Fruit fly (Drosophila melanogaster) whole organism, prepupa: ENCODE data around the gene awd.
A peak's percentile ranks its signal among the peaks of the same experiment; 100 is the strongest.

ENCODE experiments used
- CG10631 ChIP-seq: fragments of 200-800 bp; sonication (Bioruptor generic); optimal IDR thresholded peaks from 2 replicates; lab custom pipeline; 2016; ENCODE audit warnings: missing biosample characterization, missing genetic modification characterization
- CG11294 ChIP-seq: fragments of 200-800 bp; sonication (Bioruptor generic); IDR thresholded peaks from 2 replicates; pipeline ENCODE4 v1.3.6; 2022; ENCODE audit warnings: missing biosample characterization, missing genetic modification characterization
- CG11762 ChIP-seq: fragments of 200-800 bp; sonication (Bioruptor generic); optimal IDR thresholded peaks from 3 replicates; lab custom pipeline; 2016; ENCODE audit warnings: missing biosample characterization, missing genetic modification characterization; ENCODE audit not compliant: insufficient read depth
- CG11902 ChIP-seq: fragments of 200-800 bp; sonication (Bioruptor generic); optimal IDR thresholded peaks from 3 replicates; lab custom pipeline; 2016; ENCODE audit warnings: missing biosample characterization, missing genetic modification characterization
- CG15336 ChIP-seq: fragments of 200-800 bp; sonication (Bioruptor generic); IDR thresholded peaks from 2 replicates; pipeline ENCODE4 v1.3.6; 2022; ENCODE audit warnings: missing biosample characterization, missing genetic modification characterization
- CG16779 ChIP-seq: fragments of 200-800 bp; sonication (Bioruptor generic); optimal IDR thresholded peaks from 3 replicates; lab custom pipeline; 2017; ENCODE audit warnings: missing biosample characterization, mild to moderate bottlenecking, missing genetic modification characterization
- CG3032 ChIP-seq: fragments of 200-800 bp; optimal IDR thresholded peaks from 2 replicates; lab custom pipeline; 2019; ENCODE audit warnings: missing biosample characterization, mild to moderate bottlenecking, missing genetic modification characterization, moderate library complexity
- CG32006 ChIP-seq: fragments of 200-800 bp; sonication (Bioruptor generic); optimal IDR thresholded peaks from 3 replicates; lab custom pipeline; 2017; ENCODE audit warnings: missing biosample characterization, mild to moderate bottlenecking, missing genetic modification characterization
- CG34406 ChIP-seq: fragments of 200-800 bp; sonication (Bioruptor generic); optimal IDR thresholded peaks from 3 replicates; lab custom pipeline; 2016; ENCODE audit warnings: missing biosample characterization, missing genetic modification characterization
- CG3919 ChIP-seq: fragments of 200-800 bp; sonication (Bioruptor generic); optimal IDR thresholded peaks from 3 replicates; lab custom pipeline; 2016; ENCODE audit warnings: missing biosample characterization, missing genetic modification characterization
- CG4318 ChIP-seq: fragments of 200-800 bp; sonication (Bioruptor generic); optimal IDR thresholded peaks from 3 replicates; lab custom pipeline; 2017; ENCODE audit warnings: missing biosample characterization, mild to moderate bottlenecking, missing genetic modification characterization
- CG6163 ChIP-seq: fragments of 200-800 bp; sonication (Bioruptor generic); IDR thresholded peaks from 3 replicates; pipeline ENCODE4 v1.3.6; 2022; ENCODE audit warnings: missing biosample characterization, missing genetic modification characterization
- CG6792 ChIP-seq: fragments of 200-800 bp; sonication (Bioruptor generic); optimal IDR thresholded peaks from 3 replicates; lab custom pipeline; 2016; ENCODE audit warnings: missing biosample characterization, missing genetic modification characterization
- CG6808 ChIP-seq: fragments of 200-800 bp; sonication (Bioruptor generic); optimal IDR thresholded peaks from 3 replicates; lab custom pipeline; 2017; ENCODE audit warnings: missing biosample characterization, missing genetic modification characterization, mild to moderate bottlenecking, moderate library complexity, missing genetic modification reagents
- CG6854 ChIP-seq: fragments of 200-800 bp; sonication (Bioruptor generic); optimal IDR thresholded peaks from 2 replicates; lab custom pipeline; 2017; ENCODE audit warnings: missing biosample characterization, mild to moderate bottlenecking, missing genetic modification characterization
- CG7368 ChIP-seq: fragments of 200-800 bp; sonication (Bioruptor generic); optimal IDR thresholded peaks from 3 replicates; lab custom pipeline; 2016; ENCODE audit warnings: missing biosample characterization, missing genetic modification characterization
- CG8119 ChIP-seq: fragments of 200-800 bp; sonication (Bioruptor generic); IDR thresholded peaks from 3 replicates; pipeline ENCODE4 v1.3.6; 2022; ENCODE audit warnings: missing biosample characterization, missing genetic modification characterization
- CG9139 ChIP-seq: fragments of 200-800 bp; sonication (Bioruptor generic); optimal IDR thresholded peaks from 3 replicates; lab custom pipeline; 2017; ENCODE audit warnings: missing biosample characterization, mild to moderate bottlenecking, missing genetic modification characterization
- Eip75B ChIP-seq: fragments of 200-800 bp; sonication (Bioruptor generic); optimal IDR thresholded peaks from 3 replicates; lab custom pipeline; 2016; ENCODE audit warnings: missing biosample characterization, missing genetic modification characterization
- Eip78C ChIP-seq: fragments of 200-800 bp; sonication (Bioruptor generic); peaks from one replicate; lab custom pipeline; 2016; ENCODE audit warnings: missing biosample characterization, missing genetic modification characterization
- Ets21C ChIP-seq: fragments of 200-800 bp; sonication (Bioruptor generic); optimal IDR thresholded peaks from 3 replicates; lab custom pipeline; 2016; ENCODE audit warnings: missing biosample characterization, missing genetic modification characterization
- Ets96B ChIP-seq: fragments of 200-800 bp; optimal IDR thresholded peaks from 2 replicates; lab custom pipeline; 2019; ENCODE audit warnings: missing biosample characterization, mild to moderate bottlenecking, missing genetic modification characterization, moderate library complexity
- Hr38 ChIP-seq: sonication (Bioruptor generic); optimal IDR thresholded peaks from 2 replicates; lab custom pipeline; 2016; ENCODE audit warnings: missing biosample characterization, missing genetic modification characterization
- Hr4 ChIP-seq: fragments of 200-800 bp; sonication (Bioruptor generic); optimal IDR thresholded peaks from 3 replicates; lab custom pipeline; 2016; ENCODE audit warnings: missing biosample characterization, missing genetic modification characterization
- Lpt ChIP-seq: fragments of 200-800 bp; sonication (Bioruptor generic); optimal IDR thresholded peaks from 3 replicates; lab custom pipeline; 2016; ENCODE audit warnings: missing biosample characterization, missing genetic modification characterization
- Met ChIP-seq: fragments of 200-800 bp; sonication (Bioruptor generic); optimal IDR thresholded peaks from 3 replicates; lab custom pipeline; 2016; ENCODE audit warnings: missing biosample characterization, missing genetic modification characterization
- Sox14 ChIP-seq: fragments of 200-800 bp; sonication (Bioruptor generic); optimal IDR thresholded peaks from 3 replicates; lab custom pipeline; 2016; ENCODE audit warnings: missing biosample characterization, missing genetic modification characterization
- acj6 ChIP-seq: fragments of 200-800 bp; sonication (Bioruptor generic); optimal IDR thresholded peaks from 3 replicates; lab custom pipeline; 2016; ENCODE audit warnings: missing biosample characterization, missing genetic modification characterization
- cyc ChIP-seq: fragments of 200-800 bp; sonication (Bioruptor generic); optimal IDR thresholded peaks from 3 replicates; lab custom pipeline; 2016; ENCODE audit warnings: missing biosample characterization, missing genetic modification characterization
- dac ChIP-seq: fragments of 200-800 bp; sonication (Bioruptor generic); optimal IDR thresholded peaks from 2 replicates; lab custom pipeline; 2017; ENCODE audit warnings: missing biosample characterization, mild to moderate bottlenecking, missing genetic modification characterization
- dsx ChIP-seq: fragments of 200-800 bp; optimal IDR thresholded peaks from 3 replicates; lab custom pipeline; 2019; ENCODE audit warnings: missing biosample characterization, mild to moderate bottlenecking, missing genetic modification characterization, moderate library complexity; ENCODE audit not compliant: poor library complexity, severe bottlenecking
- fd59A ChIP-seq: fragments of 200-800 bp; sonication (Bioruptor generic); optimal IDR thresholded peaks from 2 replicates; lab custom pipeline; 2017; ENCODE audit warnings: missing biosample characterization, mild to moderate bottlenecking, missing genetic modification characterization, missing genetic modification reagents
- fd85E ChIP-seq: fragments of 200-800 bp; sonication (Bioruptor generic); optimal IDR thresholded peaks from 3 replicates; lab custom pipeline; 2016; ENCODE audit warnings: missing biosample characterization, missing genetic modification characterization
- net ChIP-seq: fragments of 200-800 bp; sonication (Bioruptor generic); optimal IDR thresholded peaks from 3 replicates; lab custom pipeline; 2016; ENCODE audit warnings: missing biosample characterization, missing genetic modification characterization
- pdm3 ChIP-seq: fragments of 200-800 bp; sonication (Bioruptor generic); optimal IDR thresholded peaks from 3 replicates; lab custom pipeline; 2016; ENCODE audit warnings: missing biosample characterization, missing genetic modification characterization
- spab ChIP-seq: fragments of 200-800 bp; sonication (Bioruptor generic); optimal IDR thresholded peaks from 2 replicates; lab custom pipeline; 2017; ENCODE audit warnings: missing biosample characterization, mild to moderate bottlenecking, missing genetic modification characterization, missing genetic modification reagents
- svp ChIP-seq: fragments of 200-800 bp; sonication (Bioruptor generic); peaks from one replicate; lab custom pipeline; 2016; ENCODE audit warnings: missing biosample characterization, missing genetic modification characterization
- topi ChIP-seq: fragments of 200-800 bp; sonication (Bioruptor generic); optimal IDR thresholded peaks from 3 replicates; lab custom pipeline; 2016; ENCODE audit warnings: missing biosample characterization, missing genetic modification characterization
- vri ChIP-seq: fragments of 200-800 bp; sonication (Bioruptor generic); optimal IDR thresholded peaks from 3 replicates; lab custom pipeline; 2016; ENCODE audit warnings: missing biosample characterization, mild to moderate bottlenecking, missing genetic modification characterization

awd gene

dm6 chr3R:31709142-31709541, 36.7 kb downstream of the awd start (continued):
- TF ChIP-seq CG9139 (no peak), CG6854 (no peak), Sox14 (peak; percentile 68), CG34406 (GFP tag; lab: Kevin White, UChicago) (no peak), CG4318 (GFP tag; lab: Kevin White, UChicago) (peak; percentile 59), Eip78C (GFP tag; lab: Kevin White, UChicago) (peak; percentile 82), CG11762 (GFP tag; lab: Kevin White, UChicago) (no peak), spab (GFP tag; lab: Kevin White, UChicago) (no peak), Hr38 (GFP tag; lab: Kevin White, UChicago) (no peak), Ets21C (GFP tag; lab: Kevin White, UChicago) (no peak), CG6163 (GFP tag; lab: Robert Waterston, UW) (peak; percentile 79), dsx (GFP tag; lab: Kevin White, UChicago) (no peak), fd59A (GFP tag; lab: Kevin White, UChicago) (no peak), CG7368 (GFP tag; lab: Kevin White, UChicago) (peak; percentile 8), CG6808 (GFP tag; lab: Kevin White, UChicago) (no peak), pdm3 (GFP tag; lab: Kevin White, UChicago) (peak; percentile 32), fd85E (GFP tag; lab: Kevin White, UChicago) (no peak), CG6792 (GFP tag; lab: Kevin White, UChicago) (no peak), topi (GFP tag; lab: Kevin White, UChicago) (peak; percentile 28), CG10631 (GFP tag; lab: Kevin White, UChicago) (peak; percentile 38), CG16779 (no peak)

- no peak for TF ChIP-seq Met (GFP tag; lab: Kevin White, UChicago)
- no peak for TF ChIP-seq CG11902 (GFP tag; lab: Kevin White, UChicago)
- no peak for TF ChIP-seq cyc (GFP tag; lab: Kevin White, UChicago)
- no peak for TF ChIP-seq Ets96B (tag; lab: Kevin White, UChicago)
- no peak for TF ChIP-seq Eip78C (GFP tag; lab: Kevin White, UChicago)
- no peak for TF ChIP-seq CG6854
- no peak for TF ChIP-seq Sox14
- TF ChIP-seq vri (GFP tag; lab: Kevin White, UChicago): no peak
- no peak for TF ChIP-seq CG16779
- no peak for TF ChIP-seq spab (GFP tag; lab: Kevin White, UChicago)
- TF ChIP-seq CG8119 (GFP tag; lab: Robert Waterston, UW): no peak
- TF ChIP-seq Lpt (GFP tag; lab: Kevin White, UChicago): no peak
- no peak for TF ChIP-seq pdm3 (GFP tag; lab: Kevin White, UChicago)
- no peak for TF ChIP-seq CG11294 (GFP tag; lab: Robert Waterston, UW)
- TF ChIP-seq Eip75B (GFP tag; lab: Kevin White, UChicago): no peak
- TF ChIP-seq CG3919 (GFP tag; lab: Kevin White, UChicago): no peak
- TF ChIP-seq net (GFP tag; lab: Kevin White, UChicago): no peak
- no peak for TF ChIP-seq dac (GFP tag; lab: Kevin White, UChicago)
- TF ChIP-seq dsx (GFP tag; lab: Kevin White, UChicago): no peak
These were observed 37.6 kb downstream of the awd start, which contains the start of gene CG42693 for dm6 chr3R:31708240-31708639. Gene CG42693 (minus strand): TSS chr3R:31708340.

dm6 chr3R:31706895-31707238, 39.0 kb downstream of the awd start:
- TF ChIP-seq Eip78C (GFP tag; lab: Kevin White, UChicago) (peak; percentile 66), CG3032 (no peak), dac (GFP tag; lab: Kevin White, UChicago) (no peak), CG15336 (GFP tag; lab: Robert Waterston, UW) (0 out of 2 replicates have a peak, but pooled peaks have one; percentile 11), Hr4 (GFP tag; lab: Kevin White, UChicago) (peak; percentile 22), svp (GFP tag; lab: Kevin White, UChicago) (peak; percentile 61), topi (GFP tag; lab: Kevin White, UChicago) (peak; percentile 14), CG7368 (GFP tag; lab: Kevin White, UChicago) (no peak), CG6163 (GFP tag; lab: Robert Waterston, UW) (no peak), CG10631 (GFP tag; lab: Kevin White, UChicago) (peak; percentile 10), acj6 (GFP tag; lab: Kevin White, UChicago) (no peak), CG32006 (GFP tag; lab: Kevin White, UChicago) (peak; percentile 29), Ets96B (tag; lab: Kevin White, UChicago) (peak; percentile 28)
